Worm (Caenorhabditis elegans) whole organism, L1 larva: ENCODE data around the gene tra-4.

Experiments
- C04F5.9 ChIP-seq: sonication (generic microtip); optimal IDR thresholded peaks from 2 replicates; lab custom pipeline; 2016; ENCODE audit warnings: missing genetic modification characterization, missing compliant biosample characterization
- C16A3.4 ChIP-seq: fragments of 150-350 bp; optimal IDR thresholded peaks from 2 replicates; lab custom pipeline; 2014; ENCODE audit warnings: missing biosample characterization, missing genetic modification characterization
- F16B12.6 ChIP-seq: fragments of 150-350 bp; optimal IDR thresholded peaks from 2 replicates; lab custom pipeline; 2014; ENCODE audit warnings: missing biosample characterization, missing genetic modification characterization
- Y116A8C.19 ChIP-seq: sonication (generic microtip); optimal IDR thresholded peaks from 2 replicates; lab custom pipeline; 2016; ENCODE audit warnings: missing compliant biosample characterization, missing genetic modification characterization, borderline replicate concordance
- ama-1 ChIP-seq: fragments of 150-350 bp; optimal IDR thresholded peaks from 2 replicates; lab custom pipeline; 2014
- blmp-1 ChIP-seq: fragments of 150-350 bp; optimal IDR thresholded peaks from 2 replicates; lab custom pipeline; 2014; ENCODE audit warnings: missing biosample characterization, missing genetic modification characterization
- ceh-8 ChIP-seq: fragments of 200-800 bp; sonication (Bioruptor generic); optimal IDR thresholded peaks from 2 replicates; lab custom pipeline; 2018; ENCODE audit warnings: mild to moderate bottlenecking, missing genetic modification characterization, moderate library complexity, missing compliant biosample characterization
- ceh-88 ChIP-seq: fragments of 200-800 bp; sonication (Bioruptor generic); IDR thresholded peaks from 2 replicates; pipeline ENCODE4 v1.3.6; 2022; ENCODE audit warnings: missing genetic modification characterization, missing compliant biosample characterization
- ceh-90 ChIP-seq: sonication (generic microtip); optimal IDR thresholded peaks from 2 replicates; lab custom pipeline; 2016; ENCODE audit warnings: missing genetic modification characterization, missing compliant biosample characterization
- dpl-1 ChIP-seq, 3 experiments: fragments of 150-350 bp in 2 of 3; sonication (generic microtip) in 1 of 3; optimal IDR thresholded peaks; 2 replicates each; lab custom pipeline; 2014 to 2017; ENCODE audit warnings: missing biosample characterization in 3 of 3, missing genetic modification characterization in 3 of 3, missing genetic modification reagents in 3 of 3
- dsc-1 ChIP-seq: sonication (generic microtip); optimal IDR thresholded peaks from 2 replicates; lab custom pipeline; 2016; ENCODE audit warnings: mild to moderate bottlenecking, missing genetic modification characterization, missing compliant biosample characterization
- egl-13 ChIP-seq: sonication (generic microtip); optimal IDR thresholded peaks from 2 replicates; lab custom pipeline; 2016; ENCODE audit warnings: missing genotype, missing genetic modification reagents, missing genetic modification characterization, missing compliant biosample characterization
- egl-27 ChIP-seq, 2 experiments: fragments of 150-350 bp in 1 of 2; sonication (generic microtip); optimal IDR thresholded peaks; 3 replicates each; lab custom pipeline; 2017 to 2018; ENCODE audit warnings: missing biosample characterization in 2 of 2, missing genetic modification characterization in 2 of 2, missing genetic modification reagents in 2 of 2
- elt-3 ChIP-seq, 6 experiments: fragments of 150-350 bp in 1 of 6; sonication (generic microtip); optimal IDR thresholded peaks; 2 replicates each; lab custom pipeline; 2017 to 2018; ENCODE audit warnings: missing biosample characterization in 6 of 6, missing genetic modification characterization in 6 of 6, inconsistent platforms in 1 of 6
- ets-5 ChIP-seq: fragments of 200-800 bp; sonication (Bioruptor generic); IDR thresholded peaks from 2 replicates; pipeline ENCODE4 v1.3.6; 2022; ENCODE audit warnings: missing genetic modification characterization, missing compliant biosample characterization
- fkh-10 ChIP-seq: sonication (generic microtip); optimal IDR thresholded peaks from 2 replicates; lab custom pipeline; 2017; ENCODE audit warnings: missing biosample characterization, missing genetic modification reagents, missing genetic modification characterization
- fkh-4 ChIP-seq: sonication (generic microtip); optimal IDR thresholded peaks from 2 replicates; lab custom pipeline; 2016; ENCODE audit warnings: missing compliant biosample characterization, missing genetic modification characterization, borderline replicate concordance
- fos-1 ChIP-seq: fragments of 150-350 bp; optimal IDR thresholded peaks from 2 replicates; lab custom pipeline; 2014; ENCODE audit warnings: missing biosample characterization, missing genetic modification characterization
- grh-1 ChIP-seq: fragments of 200-800 bp; sonication (Bioruptor generic); IDR thresholded peaks from 2 replicates; pipeline ENCODE4 v1.3.6; 2022; ENCODE audit warnings: missing genetic modification reagents, missing genetic modification characterization, missing compliant biosample characterization
- hlh-17 ChIP-seq: fragments of 200-800 bp; sonication (Bioruptor generic); optimal IDR thresholded peaks from 2 replicates; lab custom pipeline; 2018; ENCODE audit warnings: missing genetic modification characterization, mild to moderate bottlenecking, missing compliant biosample characterization, moderate library complexity, borderline replicate concordance
- irx-1 ChIP-seq: sonication (generic microtip); optimal IDR thresholded peaks from 2 replicates; lab custom pipeline; 2016; ENCODE audit warnings: missing genetic modification characterization, missing compliant biosample characterization
- lin-14 ChIP-seq: fragments of 200-800 bp; sonication (Bioruptor generic); optimal IDR thresholded peaks from 2 replicates; lab custom pipeline; 2018; ENCODE audit warnings: mild to moderate bottlenecking, missing genetic modification characterization, moderate library complexity, missing compliant biosample characterization
- lin-15B ChIP-seq: fragments of 150-350 bp; sonication (generic microtip); optimal IDR thresholded peaks from 3 replicates; lab custom pipeline; 2014; ENCODE audit warnings: missing biosample characterization, missing genetic modification characterization
- lir-3 ChIP-seq: sonication (generic microtip); optimal IDR thresholded peaks from 2 replicates; lab custom pipeline; 2016; ENCODE audit warnings: mild to moderate bottlenecking, missing genetic modification characterization, moderate library complexity, missing compliant biosample characterization; ENCODE audit not compliant: poor library complexity
- lsy-2 ChIP-seq, 2 experiments: fragments of 150-350 bp; optimal IDR thresholded peaks; 2 replicates each; lab custom pipeline; 2014; ENCODE audit warnings: missing biosample characterization in 2 of 2, missing genetic modification characterization in 2 of 2
- mab-9 ChIP-seq: fragments of 200-800 bp; sonication (Bioruptor generic); IDR thresholded peaks from 2 replicates; pipeline ENCODE4 v1.3.6; 2022; ENCODE audit warnings: missing genetic modification reagents, missing genetic modification characterization, missing compliant biosample characterization
- mdl-1 ChIP-seq, 2 experiments: fragments of 150-350 bp; optimal IDR thresholded peaks; 2 replicates each; lab custom pipeline; 2014 to 2017; ENCODE audit warnings: missing biosample characterization in 2 of 2, missing genetic modification characterization in 2 of 2, inconsistent platforms in 1 of 2
- mep-1 ChIP-seq: fragments of 150-350 bp; optimal IDR thresholded peaks from 2 replicates; lab custom pipeline; 2014; ENCODE audit warnings: missing biosample characterization, missing genetic modification characterization
- nhr-19 ChIP-seq: fragments of 200-800 bp; sonication (Bioruptor generic); conservative IDR thresholded peaks from 2 replicates; pipeline ENCODE4 v1.3.6; 2022; ENCODE audit warnings: missing genetic modification characterization, missing compliant biosample characterization
- nhr-20 ChIP-seq: sonication (generic microtip); optimal IDR thresholded peaks from 2 replicates; lab custom pipeline; 2016; ENCODE audit warnings: mild to moderate bottlenecking, missing genetic modification characterization, missing compliant biosample characterization
- nhr-237 ChIP-seq: fragments of 150-350 bp; optimal IDR thresholded peaks from 2 replicates; lab custom pipeline; 2014; ENCODE audit warnings: missing biosample characterization, missing genetic modification characterization
- nhr-28 ChIP-seq: fragments of 150-350 bp; optimal IDR thresholded peaks from 2 replicates; lab custom pipeline; 2014; ENCODE audit warnings: missing biosample characterization, missing genetic modification characterization
- nhr-71 ChIP-seq: sonication (generic microtip); optimal IDR thresholded peaks from 2 replicates; lab custom pipeline; 2016; ENCODE audit warnings: mild to moderate bottlenecking, missing genetic modification characterization, moderate library complexity, missing compliant biosample characterization
- nhr-77 ChIP-seq: fragments of 150-350 bp; optimal IDR thresholded peaks from 2 replicates; lab custom pipeline; 2014; ENCODE audit warnings: missing biosample characterization, missing genetic modification characterization
- nhr-84 ChIP-seq: sonication (generic microtip); optimal IDR thresholded peaks from 2 replicates; lab custom pipeline; 2017; ENCODE audit warnings: missing biosample characterization, missing genetic modification characterization
- nhr-85 ChIP-seq: sonication (generic microtip); peaks from one replicate; lab custom pipeline; 2016; ENCODE audit warnings: missing genetic modification characterization, inconsistent platforms, missing compliant biosample characterization
- snpc-4 ChIP-seq: fragments of 150-350 bp; optimal IDR thresholded peaks from 2 replicates; lab custom pipeline; 2014; ENCODE audit warnings: missing biosample characterization, missing genetic modification characterization
- snu-23 ChIP-seq: sonication (generic microtip); optimal IDR thresholded peaks from 2 replicates; lab custom pipeline; 2016; ENCODE audit warnings: missing genetic modification characterization, missing compliant biosample characterization
- sox-4 ChIP-seq: sonication (generic microtip); optimal IDR thresholded peaks from 2 replicates; lab custom pipeline; 2016; ENCODE audit warnings: missing genetic modification characterization, missing compliant biosample characterization
- sup-37 ChIP-seq: fragments of 200-800 bp; sonication (Bioruptor generic); optimal IDR thresholded peaks from 2 replicates; lab custom pipeline; 2018; ENCODE audit warnings: mild to moderate bottlenecking, missing genetic modification characterization, missing compliant biosample characterization
- tbx-2 ChIP-seq: sonication (generic microtip); optimal IDR thresholded peaks from 2 replicates; lab custom pipeline; 2016; ENCODE audit warnings: missing genetic modification characterization, missing compliant biosample characterization
- tlp-1 ChIP-seq: fragments of 150-350 bp; optimal IDR thresholded peaks from 2 replicates; lab custom pipeline; 2014; ENCODE audit warnings: missing biosample characterization, missing genetic modification characterization
- unc-30 ChIP-seq: sonication (generic microtip); optimal IDR thresholded peaks from 2 replicates; lab custom pipeline; 2017; ENCODE audit warnings: missing biosample characterization, missing genetic modification characterization
- unc-86 ChIP-seq: sonication (generic microtip); optimal IDR thresholded peaks from 2 replicates; lab custom pipeline; 2016; ENCODE audit warnings: missing genetic modification characterization, missing compliant biosample characterization
- unc-98 ChIP-seq: fragments of 200-800 bp; sonication (Bioruptor generic); IDR thresholded peaks from 2 replicates; pipeline ENCODE4 v1.3.6; 2022; ENCODE audit warnings: missing genetic modification characterization, missing compliant biosample characterization
- xbp-1 ChIP-seq: sonication (generic microtip); optimal IDR thresholded peaks from 2 replicates; lab custom pipeline; 2016; ENCODE audit warnings: missing genetic modification characterization, missing compliant biosample characterization
- zag-1 ChIP-seq: fragments of 150-350 bp; optimal IDR thresholded peaks from 2 replicates; lab custom pipeline; 2014; ENCODE audit warnings: missing biosample characterization, missing genetic modification characterization
- zip-4 ChIP-seq: fragments of 200-800 bp; sonication (Bioruptor generic); optimal IDR thresholded peaks from 2 replicates; lab custom pipeline; 2018; ENCODE audit warnings: mild to moderate bottlenecking, missing genetic modification characterization, moderate library complexity, missing compliant biosample characterization
- ztf-11 ChIP-seq, 2 experiments: sonication (generic microtip); optimal IDR thresholded peaks; 2 replicates each; lab custom pipeline; 2016 to 2017; ENCODE audit warnings: missing genetic modification characterization in 2 of 2, missing biosample characterization in 1 of 2, missing compliant biosample characterization in 1 of 2
- ztf-4 ChIP-seq: fragments of 150-350 bp; optimal IDR thresholded peaks from 2 replicates; lab custom pipeline; 2014; ENCODE audit warnings: missing biosample characterization, missing genetic modification characterization

The tra-4 gene

DNA sequence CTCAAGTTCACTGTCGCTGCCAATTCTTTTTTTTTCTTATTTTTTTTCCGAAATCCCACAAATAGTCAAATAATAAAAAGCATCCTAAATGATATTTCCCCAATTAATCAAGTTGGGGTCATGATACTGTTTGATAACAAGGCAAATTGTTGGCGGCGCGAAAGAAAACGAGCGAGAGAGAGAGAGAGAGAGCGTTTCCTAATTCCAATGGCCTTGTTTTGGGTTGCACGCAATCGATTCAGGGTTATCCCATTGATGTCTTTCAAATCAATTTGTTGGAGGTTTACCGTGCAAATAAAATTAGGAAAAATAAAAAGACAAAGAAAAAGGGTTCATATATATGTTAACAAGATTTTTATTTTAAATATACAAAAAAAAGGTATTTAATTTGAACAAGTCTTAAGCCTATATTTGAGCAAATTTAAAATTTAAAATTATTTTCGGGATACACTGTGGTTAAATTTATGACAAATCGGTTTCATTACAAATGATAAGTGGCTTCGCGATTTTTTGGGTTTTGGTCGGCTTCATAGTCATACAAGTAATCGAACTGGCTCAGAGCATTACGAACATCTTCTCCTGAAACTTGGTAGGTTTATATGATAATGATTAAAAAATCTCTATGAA lies 8.3 kb upstream of the tra-4 start (continued):
- TF ChIP-seq ceh-90 (tag; lab: Kevin White, UChicago) (no peak), zag-1 (no peak), ztf-11 (tag; optimal IDR thresholded peaks at IDR 0.05; lab: Kevin White, UChicago) (no peak), zip-4 (GFP tag; lab: Kevin White, UChicago) (no peak), ceh-8 (GFP tag; lab: Kevin White, UChicago) (no peak), lir-3 (tag; lab: Kevin White, UChicago) (no peak), dpl-1 (GFP tag; optimal IDR thresholded peaks at IDR 0.05; lab: Kevin White, UChicago) (no peak), dsc-1 (tag; lab: Kevin White, UChicago) (no peak), nhr-85 (tag; lab: Kevin White, UChicago) (peak; percentile 85), irx-1 (tag; lab: Kevin White, UChicago) (no peak), tlp-1 (tag; lab: Kevin White, UChicago) (no peak), egl-27 (tag; optimal IDR thresholded peaks at IDR 0.05; lab: Kevin White, UChicago) (no peak), snpc-4 (tag; lab: Kevin White, UChicago) (no peak), nhr-19 (peak; percentile 13), mep-1 (tag; lab: Kevin White, UChicago) (peak; percentile 32), fkh-10 (GFP tag; lab: Kevin White, UChicago) (no peak), fkh-4 (no peak), grh-1 (GFP tag; lab: Robert Waterston, UW) (no peak), nhr-20 (peak; percentile 29), egl-13 (tag; lab: Kevin White, UChicago) (no peak), nhr-71 (peak; percentile 29), snu-23 (GFP tag; lab: Kevin White, UChicago) (peak; percentile 48), ztf-4 (peak; percentile 38), nhr-237 (tag; lab: Kevin White, UChicago) (no peak), mab-9 (GFP tag; lab: Robert Waterston, UW) (no peak), ceh-88 (GFP tag; lab: Robert Waterston, UW) (no peak), sup-37 (GFP tag; lab: Kevin White, UChicago) (no peak), lsy-2 (tag; optimal IDR thresholded peaks at IDR 0.05; lab: Kevin White, UChicago) (peak in 1 of 2 experiments; percentile 4), ama-1 (lab: Kevin White, UChicago) (no peak), xbp-1 (tag; lab: Kevin White, UChicago) (no peak), lin-15B (tag; lab: Kevin White, UChicago) (no peak), C04F5.9 (tag; lab: Kevin White, UChicago) (no peak), unc-86 (tag; lab: Kevin White, UChicago) (no peak), nhr-84 (tag; lab: Kevin White, UChicago) (no peak), mdl-1 (tag; optimal IDR thresholded peaks at IDR 0.05; lab: Kevin White, UChicago) (no peak), unc-98 (GFP tag; lab: Robert Waterston, UW) (no peak), nhr-28 (tag; lab: Kevin White, UChicago) (no peak)

DNA sequence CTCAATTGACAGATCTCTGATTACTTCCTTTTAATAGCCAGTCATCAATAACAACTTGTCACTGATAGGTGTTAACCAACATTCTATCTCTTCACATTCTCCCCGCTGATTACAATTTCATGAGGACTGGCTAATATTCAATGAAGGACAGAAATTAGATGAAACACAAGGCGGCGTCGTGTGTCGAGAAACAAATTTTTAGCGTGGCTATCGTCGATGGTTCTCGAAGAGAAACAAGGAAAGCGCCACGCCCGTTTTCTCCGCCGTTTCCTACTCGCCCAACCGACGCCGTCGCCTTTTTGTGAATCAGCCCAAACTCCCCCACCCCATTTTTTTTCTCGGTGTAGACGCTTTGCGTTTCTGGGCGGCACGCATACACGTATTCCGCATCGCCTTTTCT lies 6.5 kb upstream of the tra-4 start, which contains the start of gene F53B3.6:
Gene F53B3.6, plus strand, starts transcription at position 284 of the 400 bp plus-strand sequence.
- peak; percentile 80 for TF ChIP-seq blmp-1
- TF ChIP-seq Y116A8C.19 (tag; lab: Kevin White, UChicago), result no peak
- no peak for TF ChIP-seq F16B12.6 (tag; lab: Kevin White, UChicago)
- TF ChIP-seq nhr-85 (tag; lab: Kevin White, UChicago), result peak; percentile 66
- TF ChIP-seq nhr-20, result peak; percentile 27
- TF ChIP-seq tbx-2 (tag; lab: Kevin White, UChicago), result peak; percentile 4
- no peak for TF ChIP-seq nhr-28 (tag; lab: Kevin White, UChicago)
- TF ChIP-seq sox-4 (tag; lab: Kevin White, UChicago), result no peak
- no peak for TF ChIP-seq nhr-77 (tag; lab: Kevin White, UChicago)
- TF ChIP-seq unc-30 (tag; lab: Kevin White, UChicago), result no peak
- TF ChIP-seq snu-23 (GFP tag; lab: Kevin White, UChicago), result peak; percentile 38
- TF ChIP-seq fos-1 (tag; lab: Kevin White, UChicago), result no peak
- no peak for TF ChIP-seq ceh-90 (tag; lab: Kevin White, UChicago)
- no peak for TF ChIP-seq C16A3.4
- no peak for TF ChIP-seq mep-1 (tag; lab: Kevin White, UChicago)
- peak in 4 of 6 experiments; percentile 20 to 72 (median 51) for TF ChIP-seq elt-3 (tag; optimal IDR thresholded peaks at IDR 0.05; lab: Kevin White, UChicago)
- no peak for TF ChIP-seq hlh-17 (GFP tag; lab: Kevin White, UChicago)
- peak; percentile 17 for TF ChIP-seq nhr-71
- TF ChIP-seq ets-5 (GFP tag; lab: Robert Waterston, UW), result no peak
- TF ChIP-seq lin-14 (GFP tag; lab: Kevin White, UChicago), result peak; percentile 45
